Fruit fly (Drosophila melanogaster): ENCODE results near the gene Fit1.

DNA sequence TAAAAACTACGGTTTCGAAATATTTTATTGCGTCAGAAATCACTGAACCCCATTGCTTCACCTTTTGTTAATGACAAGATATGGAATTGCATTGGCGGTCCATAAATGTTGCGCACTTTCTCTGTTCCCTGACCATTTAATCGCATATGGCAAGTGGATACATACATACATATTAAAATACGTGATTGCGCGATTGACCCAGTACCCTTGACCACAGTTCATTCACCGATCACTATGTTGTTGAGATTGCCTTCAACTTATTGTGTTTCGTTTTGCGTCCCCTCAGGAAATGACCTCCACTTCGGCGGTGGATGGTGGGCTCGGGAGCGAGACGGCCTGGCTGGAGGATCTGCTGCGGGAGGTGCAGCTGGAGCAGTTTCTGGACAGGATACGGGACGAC lies 6.8 kb downstream of the Fit1 start:
- TF ChIP-seq toe (GFP tag; optimal IDR thresholded peaks at IDR 0.05) (no peak), CG33017 (tag; optimal IDR thresholded peaks at IDR 0.05) (no peak), CG7101 (tag; optimal IDR thresholded peaks at IDR 0.05) (no peak), Clk (GFP tag; optimal IDR thresholded peaks at IDR 0.05) (no peak), Crg-1 (GFP tag; optimal IDR thresholded peaks at IDR 0.05) (no peak), CG5204 (GFP tag; optimal IDR thresholded peaks at IDR 0.05) (no peak), CG7045 (GFP tag; optimal IDR thresholded peaks at IDR 0.05) (no peak), bab1 (GFP tag; optimal IDR thresholded peaks at IDR 0.05) (no peak), cic (GFP tag; optimal IDR thresholded peaks at IDR 0.05) (no peak), kay (GFP tag; ENCODE audit: borderline replicate concordance) (no peak), cnc (optimal IDR thresholded peaks at IDR 0.05) (no peak), CG12768 (GFP tag; optimal IDR thresholded peaks at IDR 0.05) (no peak)
